Worm (Caenorhabditis elegans) whole organism, mixed stage, embryonic: ENCODE measurements around the gene K11H12.4.

Experiments used
- bed-3 ChIP-seq: fragments of 200-800 bp; sonication (Bioruptor generic); optimal IDR thresholded peaks from 3 replicates; lab custom pipeline; 2018; ENCODE audit warnings: mild to moderate bottlenecking, missing genetic modification characterization, moderate library complexity, missing compliant biosample characterization
- blmp-1 ChIP-seq: fragments of 150-350 bp; optimal IDR thresholded peaks from 2 replicates; lab custom pipeline; 2014; ENCODE audit warnings: missing biosample characterization, missing genetic modification characterization
- ceh-39 ChIP-seq: fragments of 150-350 bp; optimal IDR thresholded peaks from 2 replicates; lab custom pipeline; 2014; ENCODE audit warnings: missing biosample characterization, missing genetic modification characterization
- ceh-43 ChIP-seq: fragments of 200-800 bp; sonication (Bioruptor generic); optimal IDR thresholded peaks from 2 replicates; lab custom pipeline; 2018; ENCODE audit warnings: mild to moderate bottlenecking, missing genetic modification characterization, moderate library complexity, missing compliant biosample characterization
- ceh-83 ChIP-seq: fragments of 200-800 bp; sonication (Bioruptor generic); optimal IDR thresholded peaks from 2 replicates; lab custom pipeline; 2018; ENCODE audit warnings: mild to moderate bottlenecking, missing genetic modification characterization, missing compliant biosample characterization
- ces-1 ChIP-seq: fragments of 150-350 bp; optimal IDR thresholded peaks from 2 replicates; lab custom pipeline; 2014; ENCODE audit warnings: missing biosample characterization, missing genetic modification reagents, missing genetic modification characterization
- cnd-1 ChIP-seq: fragments of 200-800 bp; sonication (Bioruptor generic); optimal IDR thresholded peaks from 2 replicates; lab custom pipeline; 2018; ENCODE audit warnings: mild to moderate bottlenecking, missing genetic modification characterization, missing compliant biosample characterization
- elt-1 ChIP-seq: sonication (generic microtip); optimal IDR thresholded peaks from 2 replicates; lab custom pipeline; 2017; ENCODE audit warnings: missing genetic modification characterization, mild to moderate bottlenecking, missing compliant biosample characterization, antibody characterized with exemption, moderate library complexity, borderline replicate concordance; ENCODE audit not compliant: insufficient read depth
- elt-3 ChIP-seq: fragments of 150-350 bp; optimal IDR thresholded peaks from 2 replicates; lab custom pipeline; 2014; ENCODE audit warnings: missing biosample characterization, missing genetic modification characterization
- ham-2 ChIP-seq: fragments of 200-800 bp; sonication (Bioruptor generic); optimal IDR thresholded peaks from 2 replicates; lab custom pipeline; 2018; ENCODE audit warnings: mild to moderate bottlenecking, missing genetic modification characterization, missing compliant biosample characterization
- lin-32 ChIP-seq: fragments of 200-800 bp; sonication (Bioruptor generic); optimal IDR thresholded peaks from 2 replicates; lab custom pipeline; 2018; ENCODE audit warnings: mild to moderate bottlenecking, missing genetic modification characterization, missing compliant biosample characterization
- lsy-2 ChIP-seq: fragments of 150-350 bp; optimal IDR thresholded peaks from 2 replicates; lab custom pipeline; 2014; ENCODE audit warnings: missing biosample characterization, missing genetic modification characterization
- mab-5 ChIP-seq: fragments of 150-350 bp; optimal IDR thresholded peaks from 2 replicates; lab custom pipeline; 2014; ENCODE audit warnings: missing biosample characterization, missing genetic modification characterization
- mep-1 ChIP-seq: fragments of 150-350 bp; optimal IDR thresholded peaks from 2 replicates; lab custom pipeline; 2017; ENCODE audit warnings: missing biosample characterization, missing genetic modification reagents, missing genetic modification characterization, inconsistent platforms
- mls-2 ChIP-seq: sonication (generic microtip); optimal IDR thresholded peaks from 2 replicates; lab custom pipeline; 2016; ENCODE audit warnings: mild to moderate bottlenecking, missing genetic modification characterization, moderate library complexity, missing compliant biosample characterization
- nhr-12 ChIP-seq: fragments of 150-350 bp; optimal IDR thresholded peaks from 2 replicates; lab custom pipeline; 2014; ENCODE audit warnings: missing biosample characterization, missing genetic modification characterization
- nhr-2 ChIP-seq: fragments of 150-350 bp; optimal IDR thresholded peaks from 2 replicates; lab custom pipeline; 2014; ENCODE audit warnings: missing biosample characterization, missing genetic modification characterization
- nhr-28 ChIP-seq: fragments of 150-350 bp; optimal IDR thresholded peaks from 2 replicates; lab custom pipeline; 2014; ENCODE audit warnings: missing biosample characterization, missing genetic modification characterization
- pha-4 ChIP-seq: fragments of 150-350 bp; optimal IDR thresholded peaks from 2 replicates; lab custom pipeline; 2018; ENCODE audit warnings: missing biosample characterization, missing genetic modification reagents, missing genetic modification characterization
- sem-2 ChIP-seq: fragments of 200-800 bp; sonication (Bioruptor generic); optimal IDR thresholded peaks from 2 replicates; lab custom pipeline; 2018; ENCODE audit warnings: mild to moderate bottlenecking, missing genetic modification characterization, missing compliant biosample characterization
- snpc-4 ChIP-seq: fragments of 150-350 bp; optimal IDR thresholded peaks from 2 replicates; lab custom pipeline; 2014; ENCODE audit warnings: missing biosample characterization, missing genetic modification characterization
- sptf-1 ChIP-seq: sonication (generic microtip); optimal IDR thresholded peaks from 2 replicates; lab custom pipeline; 2017; ENCODE audit warnings: mild to moderate bottlenecking, missing genetic modification characterization, moderate library complexity, missing compliant biosample characterization
- tbx-8 ChIP-seq: fragments of 200-800 bp; sonication (Bioruptor generic); optimal IDR thresholded peaks from 2 replicates; lab custom pipeline; 2018; ENCODE audit warnings: mild to moderate bottlenecking, missing genetic modification characterization, moderate library complexity, missing compliant biosample characterization
- unc-120 ChIP-seq: sonication (generic microtip); optimal IDR thresholded peaks from 2 replicates; lab custom pipeline; 2017; ENCODE audit warnings: missing genetic modification characterization, missing compliant biosample characterization; ENCODE audit not compliant: poor library complexity, severe bottlenecking
- unc-39 ChIP-seq: fragments of 150-350 bp; optimal IDR thresholded peaks from 2 replicates; lab custom pipeline; 2014; ENCODE audit warnings: missing biosample characterization, missing genetic modification characterization
- unc-62 ChIP-seq: fragments of 150-350 bp; optimal IDR thresholded peaks from 2 replicates; lab custom pipeline; 2014; ENCODE audit warnings: missing biosample characterization, missing genetic modification reagents, missing genetic modification characterization
- zip-8 ChIP-seq: fragments of 150-350 bp; optimal IDR thresholded peaks from 2 replicates; lab custom pipeline; 2014; ENCODE audit warnings: missing biosample characterization, missing genetic modification characterization
- ztf-11 ChIP-seq: fragments of 150-350 bp; optimal IDR thresholded peaks from 2 replicates; lab custom pipeline; 2014; ENCODE audit warnings: missing biosample characterization, missing genetic modification characterization

K11H12.4 gene

DNA sequence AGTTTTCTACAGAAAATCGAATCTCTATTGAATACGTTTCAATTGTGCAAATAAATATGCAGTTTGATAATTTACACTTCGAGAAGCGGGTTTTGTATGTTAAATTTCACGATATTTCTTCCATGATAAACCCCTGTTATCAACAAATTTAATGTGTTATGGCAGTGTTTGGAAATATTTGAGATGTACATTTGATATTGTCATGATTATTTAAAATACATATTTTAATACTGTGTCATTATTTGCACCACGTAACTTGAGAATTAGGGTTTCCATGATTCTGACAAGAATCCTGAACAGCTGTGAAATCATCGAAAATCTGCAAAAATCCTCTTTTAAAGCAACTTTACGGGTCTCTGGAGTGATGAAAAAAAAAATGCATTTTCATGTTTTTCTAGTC lies 5.2 kb downstream of the K11H12.4 start, which contains the start of gene K11H12.11:
TSS of gene K11H12.11 (minus strand) at position 101 of the 400 bp plus-strand sequence.
- TF ChIP-seq nhr-2 (no peak), ceh-43 (GFP tag; lab: Kevin White, UChicago) (no peak), mep-1 (tag; lab: Kevin White, UChicago) (no peak), lin-32 (GFP tag; lab: Kevin White, UChicago) (no peak), pha-4 (tag; lab: Kevin White, UChicago) (no peak), ceh-39 (no peak), tbx-8 (no peak), sptf-1 (no peak), sem-2 (no peak), cnd-1 (no peak), blmp-1 (no peak)

DNA sequence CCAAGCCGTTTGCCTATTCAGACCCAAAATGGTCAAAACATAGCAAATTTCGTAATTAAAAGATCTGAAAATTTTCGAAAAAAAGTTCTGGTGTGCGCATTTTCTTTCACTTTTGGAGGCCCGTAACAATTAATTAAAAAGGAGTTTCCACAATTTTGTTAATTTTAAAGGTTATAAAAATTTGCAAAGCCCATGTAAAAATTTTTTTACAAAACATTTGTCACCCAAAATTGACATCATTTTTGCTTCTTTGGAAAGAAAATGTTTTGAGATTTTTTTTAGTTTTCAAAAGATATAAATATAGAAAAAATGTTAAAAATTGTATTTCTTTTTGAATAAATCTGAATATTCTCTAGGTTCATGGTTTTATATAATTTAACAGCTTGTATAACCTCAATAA lies 8.7 kb downstream of the K11H12.4 start, which contains the start of gene K11H12.6:
TSS of gene K11H12.6 (plus strand) at position 301 of the 400 bp plus-strand sequence.
- TF ChIP-seq nhr-2 (no peak), ceh-39 (no peak), sem-2 (no peak), blmp-1 (no peak), unc-120 (no peak), snpc-4 (tag; lab: Kevin White, UChicago) (no peak), ces-1 (GFP tag; lab: Kevin White, UChicago) (no peak), mls-2 (tag; lab: Kevin White, UChicago) (no peak), ztf-11 (tag; lab: Kevin White, UChicago) (no peak), zip-8 (tag; lab: Kevin White, UChicago) (no peak), mab-5 (tag; lab: Kevin White, UChicago) (no peak), nhr-28 (tag; lab: Kevin White, UChicago) (no peak), nhr-12 (tag; lab: Kevin White, UChicago) (no peak), lsy-2 (tag; lab: Kevin White, UChicago) (no peak)
- TF ChIP-seq, all 35 proteins: peak for 0

DNA sequence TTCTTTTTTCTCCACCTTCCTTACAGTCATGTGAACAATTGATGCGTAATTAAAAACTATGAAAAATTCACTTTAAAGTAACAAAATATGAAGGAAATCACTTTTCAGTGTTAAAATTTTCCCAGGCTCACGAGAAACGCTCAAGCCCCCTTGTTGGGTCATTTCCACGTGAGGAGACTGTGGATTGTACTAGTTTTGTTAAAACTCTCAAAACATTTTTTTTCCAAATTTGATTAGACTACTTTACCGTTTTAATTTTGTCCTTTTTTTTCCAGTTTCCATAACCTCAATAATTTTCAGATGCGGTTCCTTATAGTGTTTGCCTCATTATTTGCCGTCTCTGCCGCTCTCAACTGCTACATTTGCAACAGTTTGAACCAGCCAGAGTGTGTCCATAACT lies 10.5 kb downstream of the K11H12.4 start, which contains the start of gene K11H12.7:
TSS of gene K11H12.7 (plus strand) at position 301 of the 400 bp plus-strand sequence.
- no peak for TF ChIP-seq ham-2 (GFP tag; lab: Kevin White, UChicago)

DNA sequence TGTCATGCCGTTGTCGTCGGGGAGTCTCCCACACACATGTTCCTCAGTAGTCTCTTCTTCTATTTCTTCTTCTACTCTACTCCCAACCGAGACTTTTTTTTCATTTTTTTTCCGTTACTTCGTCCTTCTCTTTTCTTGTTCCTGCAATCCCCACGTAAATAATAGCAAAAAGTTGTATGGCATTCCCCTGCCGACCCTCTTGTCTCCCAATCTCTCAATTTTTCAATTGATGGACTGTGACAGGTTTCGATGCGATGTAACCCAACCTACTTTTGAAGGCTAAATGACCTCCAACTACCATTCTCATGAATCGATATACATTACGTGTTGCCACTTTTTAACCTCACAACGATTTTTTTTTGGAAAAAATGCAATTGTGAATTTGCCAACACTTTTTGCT lies 11.6 kb downstream of the K11H12.4 start:
- TF ChIP-seq unc-62 (GFP tag; lab: Kevin White, UChicago) (peak; percentile 31), lin-32 (GFP tag; lab: Kevin White, UChicago) (no peak), nhr-2 (no peak), mls-2 (tag; lab: Kevin White, UChicago) (no peak), bed-3 (GFP tag; lab: Kevin White, UChicago) (no peak), elt-3 (tag; lab: Kevin White, UChicago) (no peak), ceh-83 (GFP tag; lab: Kevin White, UChicago) (no peak)
- TF ChIP-seq, all 35 proteins: peak for 1

DNA sequence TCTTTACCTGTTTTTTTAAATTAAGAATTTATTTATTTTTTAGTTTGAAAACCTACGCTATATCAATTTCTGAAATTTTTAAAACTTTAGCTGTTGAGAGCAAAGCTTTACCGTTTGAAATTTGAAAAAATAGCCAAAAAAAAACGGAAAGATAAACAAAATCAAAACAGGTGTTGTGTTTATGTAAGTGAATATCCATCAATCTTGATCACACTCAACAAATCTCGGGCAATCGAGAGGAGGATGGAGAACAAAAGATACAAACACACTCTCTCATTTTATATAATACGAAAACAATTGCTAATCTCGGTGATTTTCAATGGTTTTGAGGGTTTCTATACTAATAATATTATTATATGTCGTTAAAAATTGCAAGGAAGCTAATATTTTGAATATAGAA lies 14.1 kb downstream of the K11H12.4 start:
- no peak for TF ChIP-seq nhr-2
- no peak for TF ChIP-seq elt-1
- TF ChIP-seq unc-62 (GFP tag; lab: Kevin White, UChicago) = peak; percentile 47
- no peak for TF ChIP-seq unc-39 (tag; lab: Kevin White, UChicago)
- TF ChIP-seq mls-2 (tag; lab: Kevin White, UChicago) = no peak
- TF ChIP-seq pha-4 (tag; lab: Kevin White, UChicago) = no peak
- TF ChIP-seq bed-3 (GFP tag; lab: Kevin White, UChicago) = no peak

DNA sequence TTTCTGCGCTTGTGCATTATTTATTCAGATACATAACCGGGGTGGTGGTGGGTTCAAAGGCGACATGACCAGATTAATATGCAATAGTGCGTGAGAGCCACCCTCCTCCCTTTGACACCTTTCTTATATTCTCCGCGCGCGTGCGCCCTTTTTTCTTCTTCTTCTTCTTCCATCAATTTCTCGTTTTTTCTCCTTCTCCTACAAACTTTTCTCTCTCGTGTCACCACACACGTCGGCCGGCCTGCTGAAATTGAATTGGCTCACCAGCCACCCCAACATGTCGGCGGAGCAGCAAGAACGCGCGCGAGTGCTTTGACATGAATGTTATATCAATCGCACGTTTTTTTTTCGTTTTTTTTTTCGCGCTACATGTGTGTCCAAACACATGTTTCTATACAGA lies 16.1 kb downstream of the K11H12.4 start:
- TF ChIP-seq zip-8 (tag; lab: Kevin White, UChicago) (no peak), ces-1 (GFP tag; lab: Kevin White, UChicago) (peak; percentile 21), lsy-2 (tag; lab: Kevin White, UChicago) (no peak)
- TF ChIP-seq, all 35 proteins: peak for 1
